Worm (Caenorhabditis elegans): ENCODE measurements around the gene srd-19.

DNA sequence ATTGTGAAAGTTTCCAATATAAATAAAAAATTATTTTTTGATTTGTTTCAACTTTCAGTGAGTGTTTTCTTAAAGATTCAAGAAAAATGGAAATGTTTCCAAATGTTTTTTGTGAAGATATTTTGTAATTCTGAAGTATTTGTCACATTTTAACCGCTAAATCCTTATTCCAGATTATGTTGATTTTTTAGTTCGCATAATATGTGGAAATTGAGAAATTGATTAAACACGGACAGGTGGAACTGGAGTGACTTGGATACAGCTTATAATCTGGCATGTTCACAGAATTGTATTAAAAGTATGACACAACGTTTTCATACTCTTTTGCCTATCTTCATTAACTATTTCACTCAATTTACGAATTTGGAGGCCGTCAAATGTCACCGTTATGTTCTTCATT lies 26.9 kb upstream of the srd-19 start, which contains the start of gene lurp-3:
- TF ChIP-seq ceh-39 (tag; optimal IDR thresholded peaks at IDR 0.05) (no peak), ceh-83 (GFP tag; optimal IDR thresholded peaks at IDR 0.05) (no peak), unc-62 (GFP tag; optimal IDR thresholded peaks at IDR 0.05) (no peak), hlh-1 (tag; optimal IDR thresholded peaks at IDR 0.05) (no peak), snpc-4 (tag; optimal IDR thresholded peaks at IDR 0.05) (no peak), mab-5 (tag; optimal IDR thresholded peaks at IDR 0.05) (no peak), unc-39 (tag; optimal IDR thresholded peaks at IDR 0.05) (no peak), ztf-11 (tag; optimal IDR thresholded peaks at IDR 0.05) (no peak), unc-120 (tag; optimal IDR thresholded peaks at IDR 0.05; ENCODE audit: poor library complexity, severe bottlenecking) (no peak), pha-4 (tag; optimal IDR thresholded peaks at IDR 0.05) (no peak), elt-3 (tag; optimal IDR thresholded peaks at IDR 0.05) (no peak), elt-1 (tag; optimal IDR thresholded peaks at IDR 0.05; ENCODE audit: borderline replicate concordance, insufficient read depth) (no peak), cnd-1 (tag; optimal IDR thresholded peaks at IDR 0.05) (no peak)
